2 worm cellular contexts compared by ENCODE assay signal in genomic region chrIII:10001060-10001459, ce11.
TF ChIP-seq lines count a peak whose summit lies in the region.

Gene C05B5.5, plus strand, starts transcription at chrIII:10001360.

TF ChIP-seq in whole organism, L2 larva, 48 proteins besides CTCF, POLR2A, EP300 and RAD21:
- TF ChIP-seq nhr-237 (tag; optimal IDR thresholded peaks at IDR 0.05; lab: Kevin White, UChicago): no peak
- no peak for TF ChIP-seq mbf-1 (tag; optimal IDR thresholded peaks at IDR 0.05; lab: Kevin White, UChicago)
- no peak for TF ChIP-seq egl-27 (tag; optimal IDR thresholded peaks at IDR 0.05; lab: Kevin White, UChicago)
- no peak for TF ChIP-seq F13H6.1 (tag; optimal IDR thresholded peaks at IDR 0.05; lab: Kevin White, UChicago)
- TF ChIP-seq fos-1 (tag; optimal IDR thresholded peaks at IDR 0.05; lab: Kevin White, UChicago): peak; percentile 31

TF ChIP-seq in whole organism, L4 larva, 104 proteins besides CTCF, POLR2A, EP300 and RAD21:
- TF ChIP-seq lin-13 (GFP tag; optimal IDR thresholded peaks at IDR 0.05; lab: Kevin White, UChicago) (no peak), nhr-6 (tag; optimal IDR thresholded peaks at IDR 0.05; lab: Kevin White, UChicago) (peak; percentile 19), pqm-1 (tag; optimal IDR thresholded peaks at IDR 0.05; lab: Kevin White, UChicago) (peak; percentile 7), daf-16 (GFP tag; optimal IDR thresholded peaks at IDR 0.05; lab: Kevin White, UChicago) (no peak), daf-16 (tag; optimal IDR thresholded peaks at IDR 0.05; lab: Kevin White, UChicago) (peak; percentile 32)

Comparison
In these comparisons a context has a peak if more than half of its experiments do, and no peak if none do; other contexts are left out.
1. Of the 23 proteins assayed by ChIP-seq in both whole organism, L4 larva and whole organism, L2 larva: peak only in whole organism, L4 larva: nhr-6; only in whole organism, L2 larva: fos-1; in both: none; in neither: 21.